Fruit fly (Drosophila melanogaster) whole organism, embryonic: ENCODE measurements around the gene CG34298.
A peak's percentile ranks its signal among the peaks of the same experiment; 100 is the strongest.

Source experiments
- CG10209 ChIP-seq: fragments of 200-800 bp; sonication (Bioruptor generic); optimal IDR thresholded peaks from 3 replicates; lab custom pipeline; 2017; ENCODE audit warnings: missing biosample characterization, mild to moderate bottlenecking, missing genetic modification characterization, missing genetic modification reagents
- CG10267 ChIP-seq: fragments of 200-800 bp; sonication (Bioruptor generic); optimal IDR thresholded peaks from 2 replicates; lab custom pipeline; 2018; ENCODE audit warnings: missing biosample characterization, mild to moderate bottlenecking, missing genetic modification characterization, moderate library complexity
- CG11247 ChIP-seq: fragments of 200-800 bp; sonication (Bioruptor generic); IDR thresholded peaks from 2 replicates; pipeline ENCODE4 v1.3.6; 2022; ENCODE audit warnings: missing biosample characterization, missing genetic modification characterization
- CG14667 ChIP-seq: fragments of 200-800 bp; sonication (Bioruptor generic); IDR thresholded peaks from 2 replicates; pipeline ENCODE4 v1.3.6; 2022; ENCODE audit warnings: missing biosample characterization, missing genetic modification characterization
- CG14710 ChIP-seq: fragments of 200-800 bp; sonication (Bioruptor generic); optimal IDR thresholded peaks from 3 replicates; lab custom pipeline; 2019; ENCODE audit warnings: missing biosample characterization, mild to moderate bottlenecking, missing genetic modification characterization, moderate library complexity
- CG14965 ChIP-seq: fragments of 200-800 bp; sonication (Bioruptor generic); optimal IDR thresholded peaks from 2 replicates; lab custom pipeline; 2016; ENCODE audit warnings: missing biosample characterization, missing genetic modification characterization, borderline replicate concordance
- CG15269 ChIP-seq: fragments of 200-800 bp; sonication (Bioruptor generic); optimal IDR thresholded peaks from 2 replicates; lab custom pipeline; 2018; ENCODE audit warnings: missing biosample characterization, mild to moderate bottlenecking, missing genetic modification characterization, moderate library complexity
- CG16779 ChIP-seq: fragments of 200-800 bp; sonication (Bioruptor generic); IDR thresholded peaks from 2 replicates; pipeline ENCODE4 v1.3.6; 2022; ENCODE audit warnings: missing biosample characterization, missing genetic modification characterization
- CG17328 ChIP-seq: fragments of 200-800 bp; sonication (Bioruptor generic); IDR thresholded peaks from 2 replicates; pipeline ENCODE4 v1.3.6; 2022; ENCODE audit warnings: missing biosample characterization, missing genetic modification characterization
- CG18599 ChIP-seq: fragments of 200-800 bp; sonication (Bioruptor generic); optimal IDR thresholded peaks from 3 replicates; lab custom pipeline; 2017; ENCODE audit warnings: missing biosample characterization, missing genetic modification characterization, mild to moderate bottlenecking, moderate library complexity, missing genetic modification reagents
- CG3995 ChIP-seq: fragments of 200-800 bp; sonication (Bioruptor generic); optimal IDR thresholded peaks from 3 replicates; lab custom pipeline; 2016; ENCODE audit warnings: missing biosample characterization, missing genetic modification characterization
- CG4820 ChIP-seq: fragments of 200-800 bp; sonication (Bioruptor generic); optimal IDR thresholded peaks from 3 replicates; lab custom pipeline; 2016; ENCODE audit warnings: missing biosample characterization, missing genetic modification characterization
- CG4854 ChIP-seq: fragments of 200-800 bp; sonication (Bioruptor generic); optimal IDR thresholded peaks from 2 replicates; lab custom pipeline; 2016; ENCODE audit warnings: missing biosample characterization, missing genetic modification characterization, inconsistent platforms
- CG5245 ChIP-seq: fragments of 200-800 bp; sonication (Bioruptor generic); optimal IDR thresholded peaks from 3 replicates; lab custom pipeline; 2016; ENCODE audit warnings: missing biosample characterization, missing genetic modification characterization
- CG7786 ChIP-seq: fragments of 200-800 bp; sonication (Bioruptor generic); optimal IDR thresholded peaks from 2 replicates; lab custom pipeline; 2016; ENCODE audit warnings: missing biosample characterization, missing genetic modification characterization
- CG9797 ChIP-seq: fragments of 200-800 bp; sonication (Bioruptor generic); optimal IDR thresholded peaks from 3 replicates; lab custom pipeline; 2018; ENCODE audit warnings: missing biosample characterization, mild to moderate bottlenecking, missing genetic modification characterization
- CkIIα-i1 ChIP-seq: fragments of 200-800 bp; sonication (Bioruptor generic); IDR thresholded peaks from 2 replicates; pipeline ENCODE4 v1.3.6; 2022; ENCODE audit warnings: missing biosample characterization, missing genetic modification characterization
- CrebB ChIP-seq: fragments of 200-800 bp; sonication (Bioruptor generic); optimal IDR thresholded peaks from 3 replicates; lab custom pipeline; 2018; ENCODE audit warnings: missing biosample characterization, mild to moderate bottlenecking, missing genetic modification characterization
- Dll ChIP-seq: fragments of 200-800 bp; sonication (Bioruptor generic); IDR thresholded peaks from 4 replicates; pipeline ENCODE4 v1.3.6; 2022; ENCODE audit warnings: missing biosample characterization, missing genetic modification characterization; ENCODE audit not compliant: partially characterized antibody
- Lpt ChIP-seq: fragments of >200 bp; optimal IDR thresholded peaks from 2 replicates; lab custom pipeline; 2018; ENCODE audit warnings: missing biosample characterization, missing genetic modification characterization
- MBD-R2 ChIP-seq: fragments of 200-800 bp; sonication (Bioruptor generic); IDR thresholded peaks from 2 replicates; pipeline ENCODE4 v1.3.6; 2022; ENCODE audit warnings: missing biosample characterization, missing genetic modification characterization
- Max ChIP-seq: fragments of 200-800 bp; sonication (Bioruptor generic); optimal IDR thresholded peaks from 2 replicates; lab custom pipeline; 2016; ENCODE audit warnings: missing biosample characterization, mild to moderate bottlenecking, missing genetic modification characterization
- Meics ChIP-seq: fragments of 200-800 bp; sonication (Bioruptor generic); optimal IDR thresholded peaks from 2 replicates; lab custom pipeline; 2017; ENCODE audit warnings: missing biosample characterization, mild to moderate bottlenecking, missing genetic modification characterization
- NfI ChIP-seq: fragments of 200-800 bp; sonication (Bioruptor generic); optimal IDR thresholded peaks from 3 replicates; lab custom pipeline; 2018; ENCODE audit warnings: missing biosample characterization, mild to moderate bottlenecking, missing genetic modification characterization, moderate library complexity
- Oli ChIP-seq: fragments of 200-800 bp; sonication (Bioruptor generic); optimal IDR thresholded peaks from 2 replicates; lab custom pipeline; 2018; ENCODE audit warnings: missing biosample characterization, mild to moderate bottlenecking, missing genetic modification characterization, moderate library complexity
- Optix ChIP-seq: fragments of 200-800 bp; sonication (Bioruptor generic); IDR thresholded peaks from 3 replicates; pipeline ENCODE4 v1.3.6; 2022; ENCODE audit warnings: missing biosample characterization, missing genetic modification characterization
- Sox100B ChIP-seq: fragments of 200-800 bp; sonication (Bioruptor generic); optimal IDR thresholded peaks from 3 replicates; lab custom pipeline; 2018; ENCODE audit warnings: missing biosample characterization, mild to moderate bottlenecking, missing genetic modification characterization
- Stat92E ChIP-seq, 3 experiments: fragments of >200 bp in 2 of 3; fragments of 200-800 bp in 1 of 3; sonication (Bioruptor generic) in 1 of 3; optimal IDR thresholded peaks; 2 replicates each; lab custom pipeline; 2017 to 2019; ENCODE audit warnings: missing biosample characterization in 3 of 3, missing genetic modification characterization in 3 of 3, mild to moderate bottlenecking in 1 of 3, moderate library complexity in 1 of 3
- ab ChIP-seq: fragments of 200-800 bp; sonication (Bioruptor generic); optimal IDR thresholded peaks from 2 replicates; lab custom pipeline; 2016; ENCODE audit warnings: missing biosample characterization, missing genetic modification characterization
- amos ChIP-seq: fragments of 200-800 bp; sonication (Bioruptor generic); IDR thresholded peaks from 2 replicates; pipeline ENCODE4 v1.3.6; 2022; ENCODE audit warnings: missing biosample characterization, missing genetic modification characterization; ENCODE audit not compliant: partially characterized antibody
- chn ChIP-seq: fragments of 200-800 bp; sonication (Bioruptor generic); optimal IDR thresholded peaks from 2 replicates; lab custom pipeline; 2016; ENCODE audit warnings: missing biosample characterization, missing genetic modification characterization
- croc ChIP-seq: fragments of 200-800 bp; sonication (Bioruptor generic); conservative IDR thresholded peaks from 3 replicates; pipeline ENCODE4 v1.3.6; 2022; ENCODE audit warnings: missing biosample characterization, missing genetic modification characterization
- cwo ChIP-seq: fragments of 200-800 bp; sonication (Bioruptor generic); optimal IDR thresholded peaks from 3 replicates; lab custom pipeline; 2017; ENCODE audit warnings: missing biosample characterization, missing genetic modification characterization, mild to moderate bottlenecking, moderate library complexity, missing genetic modification reagents
- dan ChIP-seq: fragments of 200-800 bp; sonication (Bioruptor generic); IDR thresholded peaks from 2 replicates; pipeline ENCODE4 v1.3.6; 2022; ENCODE audit warnings: missing biosample characterization, missing genetic modification characterization
- emc ChIP-seq: fragments of 200-800 bp; sonication (Bioruptor generic); optimal IDR thresholded peaks from 2 replicates; lab custom pipeline; 2016; ENCODE audit warnings: missing biosample characterization, missing genetic modification characterization
- eyg ChIP-seq: fragments of 200-800 bp; sonication (Bioruptor generic); optimal IDR thresholded peaks from 3 replicates; lab custom pipeline; 2016; ENCODE audit warnings: missing biosample characterization, missing genetic modification characterization
- gro ChIP-seq: fragments of 200-800 bp; sonication (Bioruptor generic); optimal IDR thresholded peaks from 2 replicates; lab custom pipeline; 2016; ENCODE audit warnings: missing biosample characterization, missing genetic modification characterization
- gsb-n ChIP-seq: fragments of 200-800 bp; sonication (Bioruptor generic); optimal IDR thresholded peaks from 3 replicates; lab custom pipeline; 2018; ENCODE audit warnings: missing biosample characterization, mild to moderate bottlenecking, missing genetic modification characterization
- ham ChIP-seq: fragments of 200-800 bp; sonication (Bioruptor generic); IDR thresholded peaks from 2 replicates; pipeline ENCODE4 v1.3.6; 2022; ENCODE audit warnings: missing biosample characterization, missing genetic modification characterization
- hb ChIP-seq: fragments of 200-800 bp; sonication (Bioruptor generic); IDR thresholded peaks from 3 replicates; pipeline ENCODE4 v1.3.6; 2022; ENCODE audit warnings: missing biosample characterization, missing genetic modification characterization; ENCODE audit not compliant: partially characterized antibody
- jing ChIP-seq: fragments of 200-800 bp; sonication (Bioruptor generic); optimal IDR thresholded peaks from 2 replicates; lab custom pipeline; 2018; ENCODE audit warnings: missing biosample characterization, mild to moderate bottlenecking, missing genetic modification characterization
- jumu ChIP-seq: fragments of 200-800 bp; sonication (Bioruptor generic); optimal IDR thresholded peaks from 3 replicates; lab custom pipeline; 2016; ENCODE audit warnings: missing biosample characterization, missing genetic modification characterization
- kay ChIP-seq: fragments of 200-800 bp; sonication (Bioruptor generic); optimal IDR thresholded peaks from 2 replicates; lab custom pipeline; 2016; ENCODE audit warnings: missing biosample characterization, missing genetic modification characterization
- ken ChIP-seq: fragments of 200-800 bp; sonication (Bioruptor generic); IDR thresholded peaks from 3 replicates; pipeline ENCODE4 v1.3.6; 2022; ENCODE audit warnings: missing biosample characterization, missing genetic modification characterization
- knrl ChIP-seq: fragments of 200-800 bp; sonication (Bioruptor generic); IDR thresholded peaks from 3 replicates; pipeline ENCODE4 v1.3.6; 2022; ENCODE audit warnings: missing biosample characterization, missing genetic modification characterization; ENCODE audit not compliant: partially characterized antibody
- org-1 ChIP-seq: fragments of 200-800 bp; sonication (Bioruptor generic); optimal IDR thresholded peaks from 2 replicates; lab custom pipeline; 2017; ENCODE audit warnings: missing biosample characterization, missing genetic modification characterization
- pum ChIP-seq: fragments of 200-800 bp; sonication (Bioruptor generic); optimal IDR thresholded peaks from 2 replicates; lab custom pipeline; 2016; ENCODE audit warnings: missing biosample characterization, missing genetic modification characterization
- slou ChIP-seq: fragments of 200-800 bp; sonication (Bioruptor generic); optimal IDR thresholded peaks from 3 replicates; lab custom pipeline; 2016; ENCODE audit warnings: missing biosample characterization, missing genetic modification characterization
- sr ChIP-seq: fragments of 200-800 bp; sonication (Bioruptor generic); IDR thresholded peaks from 3 replicates; pipeline ENCODE4 v1.3.6; 2022; ENCODE audit warnings: missing biosample characterization, missing genetic modification characterization
- tll ChIP-seq, 2 experiments: fragments of 200-800 bp in 1 of 2; fragments of >200 bp in 1 of 2; sonication (Bioruptor generic) in 1 of 2; optimal IDR thresholded peaks; 2 replicates each; lab custom pipeline; 2017 to 2019; ENCODE audit warnings: missing biosample characterization in 2 of 2, missing genetic modification characterization in 2 of 2, mild to moderate bottlenecking in 1 of 2, moderate library complexity in 1 of 2
- ttk ChIP-seq: fragments of 200-800 bp; sonication (Bioruptor generic); IDR thresholded peaks from 2 replicates; pipeline ENCODE4 v2.1.2; 2022; ENCODE audit warnings: missing biosample characterization, missing genetic modification characterization

The CG34298 gene

DNA sequence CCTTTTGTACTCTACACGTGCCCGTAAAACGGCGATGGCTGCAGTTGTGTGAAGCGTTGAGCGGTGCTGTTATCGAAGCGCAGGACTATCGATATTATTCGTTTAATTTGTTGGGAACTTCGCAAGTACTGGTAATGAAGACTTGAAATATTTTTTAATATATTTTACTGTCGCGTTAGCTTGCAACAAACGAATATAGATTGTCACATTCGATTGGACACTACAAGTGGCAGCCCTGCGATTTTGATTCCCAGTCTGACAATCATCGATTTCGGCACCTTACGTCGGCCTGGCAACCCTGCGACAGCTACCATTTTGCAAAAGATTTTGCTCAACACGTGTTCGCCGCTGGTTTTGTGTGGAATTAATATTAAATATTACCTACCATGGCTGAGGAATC is 5.1 kb downstream of the CG34298 start, which contains the start of the genes Nlp and Nph (continued):
- TF ChIP-seq CG14710 (tag; lab: Kevin White, UChicago) (peak; percentile 67), Stat92E (GFP tag; optimal IDR thresholded peaks at IDR 0.05; lab: Kevin White, UChicago) (no peak), Sox100B (GFP tag; lab: Kevin White, UChicago) (no peak), CG11247 (GFP tag; lab: Robert Waterston, UW) (no peak), jing (GFP tag; lab: Kevin White, UChicago) (no peak), amos (GFP tag; lab: Robert Waterston, UW) (peak; percentile 76), CG14667 (GFP tag; lab: Robert Waterston, UW) (no peak), CG3995 (GFP tag; lab: Kevin White, UChicago) (peak; percentile 64), kay (GFP tag; lab: Kevin White, UChicago) (no peak), CG9797 (GFP tag; lab: Kevin White, UChicago) (peak; percentile 61), Oli (tag; lab: Kevin White, UChicago) (no peak), CG4820 (no peak), sr (no peak), Meics (GFP tag; lab: Kevin White, UChicago) (peak; percentile 74), ken (GFP tag; lab: Robert Waterston, UW) (no peak), gro (GFP tag; lab: Kevin White, UChicago) (no peak), CG16779 (GFP tag; lab: Robert Waterston, UW) (no peak), CG10209 (no peak), hb (GFP tag; lab: Robert Waterston, UW) (peak; percentile 83), knrl (GFP tag; lab: Robert Waterston, UW) (peak; percentile 88), Optix (GFP tag; lab: Robert Waterston, UW) (no peak), dan (GFP tag; lab: Robert Waterston, UW) (no peak), Max (GFP tag; lab: Kevin White, UChicago) (peak; percentile 87), CG7786 (GFP tag; lab: Kevin White, UChicago) (peak; percentile 7), ttk (no peak), slou (GFP tag; lab: Kevin White, UChicago) (no peak), ham (no peak), chn (GFP tag; lab: Kevin White, UChicago) (no peak), CG18599 (GFP tag; lab: Kevin White, UChicago) (no peak), emc (no peak), ab (no peak), Lpt (GFP tag; lab: Kevin White, UChicago) (no peak), CrebB (tag; lab: Kevin White, UChicago) (no peak), MBD-R2 (GFP tag; lab: Robert Waterston, UW) (no peak; the same call in none of the 2 replicates), CG4854 (GFP tag; lab: Kevin White, UChicago) (no peak), CG14965 (GFP tag; lab: Kevin White, UChicago) (no peak), CG5245 (no peak), CkIIα-i1 (GFP tag; lab: Robert Waterston, UW) (no peak), jumu (GFP tag; lab: Kevin White, UChicago) (no peak), gsb-n (no peak), CG15269 (no peak), CG17328 (no peak), org-1 (no peak), eyg (GFP tag; lab: Kevin White, UChicago) (no peak), cwo (peak; percentile 33), Dll (peak; percentile 96), CG10267 (tag; lab: Kevin White, UChicago) (peak; percentile 63), croc (GFP tag; lab: Robert Waterston, UW) (no peak), NfI (no peak), tll (GFP tag; optimal IDR thresholded peaks at IDR 0.05; lab: Kevin White, UChicago) (no peak), pum (no peak)
